Fruit fly (Drosophila melanogaster) whole organism, prepupa: ENCODE data around the gene Spn38F.

Experiments
- CG10669 ChIP-seq: fragments of 200-800 bp; sonication (Bioruptor generic); optimal IDR thresholded peaks from 3 replicates; lab custom pipeline; 2018; ENCODE audit warnings: missing biosample characterization, mild to moderate bottlenecking, missing genetic modification characterization, moderate library complexity
- CG11294 ChIP-seq: fragments of 200-800 bp; sonication (Bioruptor generic); IDR thresholded peaks from 2 replicates; pipeline ENCODE4 v1.3.6; 2022; ENCODE audit warnings: missing biosample characterization, missing genetic modification characterization
- Eip75B ChIP-seq: fragments of 200-800 bp; sonication (Bioruptor generic); optimal IDR thresholded peaks from 3 replicates; lab custom pipeline; 2016; ENCODE audit warnings: missing biosample characterization, missing genetic modification characterization
- Hr39 ChIP-seq: fragments of 200-800 bp; sonication (Bioruptor generic); optimal IDR thresholded peaks from 2 replicates; lab custom pipeline; 2016; ENCODE audit warnings: missing biosample characterization, missing genetic modification characterization
- dac ChIP-seq: fragments of 200-800 bp; sonication (Bioruptor generic); optimal IDR thresholded peaks from 2 replicates; lab custom pipeline; 2017; ENCODE audit warnings: missing biosample characterization, mild to moderate bottlenecking, missing genetic modification characterization
- dsx ChIP-seq: fragments of 200-800 bp; optimal IDR thresholded peaks from 3 replicates; lab custom pipeline; 2019; ENCODE audit warnings: missing biosample characterization, mild to moderate bottlenecking, missing genetic modification characterization, moderate library complexity; ENCODE audit not compliant: poor library complexity, severe bottlenecking
- ss ChIP-seq, 2 experiments: fragments of 200-800 bp; sonication (Bioruptor generic); optimal IDR thresholded peaks; 2 replicates in 1 of 2; 3 replicates in 1 of 2; lab custom pipeline; 2017 to 2018; ENCODE audit warnings: mild to moderate bottlenecking in 2 of 2, missing biosample characterization in 2 of 2, missing genetic modification characterization in 2 of 2, moderate library complexity in 1 of 2

dm6 chr2L:20831060-20831459, 6.7 kb downstream of the Spn38F start, which contains the start of gene CG31674:
- TF ChIP-seq CG11294 (no peak), CG10669 (no peak), dsx (no peak), ss (GFP tag; optimal IDR thresholded peaks at IDR 0.05; lab: Kevin White, UChicago) (no peak), dac (GFP tag; lab: Kevin White, UChicago) (no peak), Hr39 (GFP tag; lab: Kevin White, UChicago) (no peak), Eip75B (GFP tag; lab: Kevin White, UChicago) (no peak)
